Worm (Caenorhabditis elegans): ENCODE measurements around the gene fip-3.

fip-3 gene

DNA sequence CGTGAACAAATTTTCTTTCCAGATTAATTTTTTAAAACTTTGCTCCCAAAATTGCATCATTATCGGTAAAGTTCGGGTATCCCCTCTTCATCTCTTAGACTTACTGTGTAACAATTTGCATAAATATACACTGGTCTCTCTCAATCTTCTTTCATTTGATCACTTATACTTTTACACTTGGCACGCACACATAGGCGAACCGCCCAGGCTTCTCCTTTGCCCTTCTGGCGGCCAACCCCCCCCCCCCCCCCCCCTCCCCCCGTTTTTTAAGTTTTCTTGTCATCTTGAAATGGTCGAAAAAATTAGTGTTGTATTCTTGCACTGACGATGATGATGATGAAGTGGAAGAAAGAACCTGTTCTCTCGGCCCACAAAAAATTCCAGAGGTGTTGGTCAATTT is 19.0 kb downstream of the fip-3 start:
- TF ChIP-seq egrh-3 (GFP tag; IDR thresholded peaks at IDR 0.05) (peak; percentile 72; the same call in 1 of the 2 replicates), ceh-91 (GFP tag; IDR thresholded peaks at IDR 0.05) (no peak), attf-5 (GFP tag; optimal IDR thresholded peaks at IDR 0.05) (no peak), sea-2 (GFP tag; IDR thresholded peaks at IDR 0.05) (no peak)

DNA sequence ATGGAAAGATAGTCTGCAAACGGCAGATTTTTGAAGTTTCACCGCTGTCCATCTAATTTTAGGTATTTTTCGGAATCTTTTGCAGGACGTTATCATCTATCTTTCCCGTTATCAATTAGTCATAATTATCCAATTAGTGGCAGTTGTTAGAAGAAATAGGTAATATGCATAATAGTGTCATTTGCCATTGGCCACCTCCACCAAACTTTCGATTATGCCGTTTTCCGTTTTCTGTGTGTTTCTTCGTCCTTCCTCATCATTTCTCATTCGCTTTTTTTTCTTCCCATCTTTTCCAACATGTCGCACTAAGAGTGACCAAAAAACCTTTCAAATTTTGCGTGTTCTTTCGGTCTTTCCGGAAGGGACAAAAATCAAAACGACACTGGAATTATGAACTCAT is 24.9 kb downstream of the fip-3 start:
- TF ChIP-seq F23B12.7 (tag; optimal IDR thresholded peaks at IDR 0.05; ENCODE audit: insufficient read depth) (no peak), C06A6.2 (GFP tag; conservative IDR thresholded peaks at IDR 0.05) (no peak), mcd-1 (GFP tag; IDR thresholded peaks at IDR 0.05) (no peak), Y95B8A.8 (GFP tag; IDR thresholded peaks at IDR 0.05) (no peak), egl-18 (GFP tag; IDR thresholded peaks at IDR 0.05) (no peak)

DNA sequence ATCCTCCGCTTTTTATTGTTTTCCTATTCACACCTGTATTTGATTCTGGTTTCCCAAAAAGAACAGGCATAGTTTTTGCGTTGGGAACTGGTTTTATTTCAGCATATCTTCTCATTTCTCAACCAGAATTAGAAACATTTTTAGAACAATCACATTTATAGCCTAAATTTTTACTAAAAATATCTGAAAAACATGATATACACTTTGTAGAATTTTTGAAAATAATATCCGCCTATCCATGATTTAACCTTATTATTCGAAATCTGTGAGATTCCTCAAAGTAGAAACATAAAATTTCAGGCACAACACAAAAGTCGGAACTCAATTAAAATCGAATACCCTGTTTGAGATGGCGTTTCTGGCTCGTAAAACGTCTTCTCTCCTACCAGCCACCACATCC is 28.5 kb downstream of the fip-3 start, which contains the start of gene acdh-6:
acdh-6 (plus strand) TSS at position 301 of the 400 bp plus-strand sequence.
- TF ChIP-seq ztf-6 (GFP tag; IDR thresholded peaks at IDR 0.05) = no peak
- no peak for TF ChIP-seq Y67H2A.10 (GFP tag; conservative IDR thresholded peaks at IDR 0.05)
- no peak for TF ChIP-seq nhr-120 (GFP tag; IDR thresholded peaks at IDR 0.05)
- no peak for TF ChIP-seq hmg-20 (GFP tag; IDR thresholded peaks at IDR 0.05)
- no peak for TF ChIP-seq ceh-40 (GFP tag; IDR thresholded peaks at IDR 0.05)
- no peak for TF ChIP-seq gei-17 (GFP tag; optimal IDR thresholded peaks at IDR 0.05)
- TF ChIP-seq cebp-2 (GFP tag; IDR thresholded peaks at IDR 0.05) = no peak
- TF ChIP-seq B0336.3 (GFP tag; IDR thresholded peaks at IDR 0.05) = no peak
- TF ChIP-seq F39B2.1 (GFP tag; IDR thresholded peaks at IDR 0.05) = no peak
- no peak for TF ChIP-seq nhr-27 (tag; optimal IDR thresholded peaks at IDR 0.05)
- no peak for TF ChIP-seq die-1 (tag; optimal IDR thresholded peaks at IDR 0.05)
- no peak for TF ChIP-seq C06A6.2 (GFP tag; conservative IDR thresholded peaks at IDR 0.05)
- no peak for TF ChIP-seq hrde-1 (tag; optimal IDR thresholded peaks at IDR 0.05; ENCODE audit: borderline replicate concordance)
- no peak for TF ChIP-seq unc-62 (GFP tag; optimal IDR thresholded peaks at IDR 0.05)
- no peak for TF ChIP-seq egrh-3 (GFP tag; IDR thresholded peaks at IDR 0.05)
- no peak for TF ChIP-seq ZK185.1 (tag; optimal IDR thresholded peaks at IDR 0.05; ENCODE audit: poor library complexity, severe bottlenecking)
- TF ChIP-seq F52B5.7 (tag; optimal IDR thresholded peaks at IDR 0.05) = no peak
- no peak for TF ChIP-seq xnd-1 (tag; optimal IDR thresholded peaks at IDR 0.05)
- TF ChIP-seq him-1 (tag; optimal IDR thresholded peaks at IDR 0.05) = no peak
- TF ChIP-seq ceh-91 (GFP tag; IDR thresholded peaks at IDR 0.05) = no peak

DNA sequence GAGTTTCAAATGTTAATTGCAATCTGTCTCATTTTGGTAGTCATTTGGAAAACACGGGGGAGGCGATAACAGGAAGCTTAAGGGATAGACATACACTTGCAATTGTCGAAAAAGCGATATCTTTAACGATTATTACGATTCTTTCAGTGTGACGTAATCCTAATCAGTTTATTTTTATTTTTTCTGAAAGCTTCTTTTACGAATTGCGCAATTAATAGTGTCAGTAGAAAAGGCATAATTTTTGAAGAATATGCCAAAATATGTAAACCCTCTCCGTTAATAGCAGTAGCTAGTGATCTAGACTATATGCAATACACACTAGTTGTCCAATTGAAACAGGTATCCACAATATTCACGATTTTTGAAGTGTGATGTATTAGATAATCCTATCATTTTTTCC is 28.9 kb downstream of the fip-3 start:
- TF ChIP-seq fkh-3 (tag; optimal IDR thresholded peaks at IDR 0.05) (no peak), snpc-1.1 (tag; optimal IDR thresholded peaks at IDR 0.05; ENCODE audit: insufficient read depth) (no peak), lsy-27 (tag; optimal IDR thresholded peaks at IDR 0.05; ENCODE audit: borderline replicate concordance, insufficient read depth) (no peak), Y56A3A.18 (GFP tag; IDR thresholded peaks at IDR 0.05) (no peak), ceh-40 (GFP tag; IDR thresholded peaks at IDR 0.05) (no peak), madf-6 (GFP tag; IDR thresholded peaks at IDR 0.05) (no peak), somi-1 (GFP tag; optimal IDR thresholded peaks at IDR 0.05) (no peak), C06A6.2 (GFP tag; conservative IDR thresholded peaks at IDR 0.05) (no peak), Y95B8A.8 (GFP tag; IDR thresholded peaks at IDR 0.05) (no peak), sptf-2 (GFP tag; optimal IDR thresholded peaks at IDR 0.05) (no peak), snpc-1.3 (tag; optimal IDR thresholded peaks at IDR 0.05; ENCODE audit: insufficient read depth) (no peak), Y53F4B.3 (GFP tag; IDR thresholded peaks at IDR 0.05) (no peak)

Measured in whole organism, young adult.